Worm (Caenorhabditis elegans) whole organism, L1 larva: ENCODE measurements around the gene C50C3.1.

ENCODE experiments used
- ces-1 ChIP-seq: fragments of 150-350 bp; optimal IDR thresholded peaks from 2 replicates; lab custom pipeline; 2014; ENCODE audit warnings: missing biosample characterization, missing genetic modification reagents, missing genetic modification characterization
- nhr-71 ChIP-seq: sonication (generic microtip); optimal IDR thresholded peaks from 2 replicates; lab custom pipeline; 2016; ENCODE audit warnings: mild to moderate bottlenecking, missing genetic modification characterization, moderate library complexity, missing compliant biosample characterization

ce11 chrIII:8216224-8216623 is 24.4 kb downstream of the C50C3.1 start, which contains the start of gene unc-86:
- TF ChIP-seq nhr-71 (no peak), ces-1 (GFP tag; lab: Kevin White, UChicago) (no peak)
